Worm (Caenorhabditis elegans) whole organism, L1 larva: Measurements from ENCODE around the gene M02B1.4.

Experiments
- elt-3 ChIP-seq, 6 experiments: fragments of 150-350 bp in 1 of 6; sonication (generic microtip); optimal IDR thresholded peaks; 2 replicates each; lab custom pipeline; 2017 to 2018; ENCODE audit warnings: missing biosample characterization in 6 of 6, missing genetic modification characterization in 6 of 6, inconsistent platforms in 1 of 6
- pqm-1 ChIP-seq: sonication (generic microtip); optimal IDR thresholded peaks from 3 replicates; lab custom pipeline; 2017; ENCODE audit warnings: missing biosample characterization, missing genetic modification characterization
- skn-1 ChIP-seq: fragments of 150-350 bp; optimal IDR thresholded peaks from 2 replicates; lab custom pipeline; 2014; ENCODE audit warnings: missing biosample characterization, missing genetic modification characterization

DNA sequence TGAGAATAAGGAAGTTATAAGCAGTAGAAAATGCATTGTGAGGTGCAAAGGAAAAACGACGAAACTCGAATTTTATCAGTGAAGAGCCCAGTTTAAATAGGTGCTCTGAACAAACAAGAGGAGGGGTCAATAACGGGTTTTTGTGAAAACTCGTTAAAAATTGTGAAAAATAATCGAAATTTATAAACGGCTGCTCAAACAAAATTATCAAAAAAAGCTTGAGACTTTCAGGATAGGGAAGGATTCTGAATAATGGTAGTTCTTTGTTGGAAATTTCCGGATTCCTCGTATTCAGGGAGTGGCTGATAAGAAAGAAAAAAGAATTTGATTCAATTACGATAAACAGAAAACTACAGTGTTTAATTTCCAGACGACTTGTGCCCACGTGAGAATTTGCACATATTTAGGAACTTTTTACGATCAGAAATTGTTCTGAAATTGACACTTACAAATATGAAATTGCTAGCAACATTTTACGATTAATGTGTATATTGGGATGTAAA, 46.4 kb upstream of the M02B1.4 start, which contains the start of gene clec-187:
- no peak for TF ChIP-seq pqm-1
- TF ChIP-seq skn-1 = no peak
- no peak for TF ChIP-seq elt-3 (tag; optimal IDR thresholded peaks at IDR 0.05; lab: Kevin White, UChicago)
